Fruit fly (Drosophila melanogaster): ENCODE measurements around the gene CG33796.

The CG33796 gene

dm6 chr3L:16157251-16158190, 12.4 kb downstream of the CG33796 start:
- TF ChIP-seq CG5204 (GFP tag; optimal IDR thresholded peaks at IDR 0.05) (no peak), kay (GFP tag; ENCODE audit: borderline replicate concordance) (no peak), Crg-1 (GFP tag; optimal IDR thresholded peaks at IDR 0.05) (no peak), CG12768 (GFP tag; optimal IDR thresholded peaks at IDR 0.05) (no peak), toe (GFP tag; optimal IDR thresholded peaks at IDR 0.05) (no peak), CG1620 (GFP tag; optimal IDR thresholded peaks at IDR 0.05) (no peak), CG14711 (tag; optimal IDR thresholded peaks at IDR 0.05) (no peak), tj (GFP tag; optimal IDR thresholded peaks at IDR 0.05) (no peak), Mnt (GFP tag; optimal IDR thresholded peaks at IDR 0.05) (no peak)

- no peak for TF ChIP-seq pad (GFP tag; optimal IDR thresholded peaks at IDR 0.05)
- no peak for TF ChIP-seq Crg-1 (GFP tag; optimal IDR thresholded peaks at IDR 0.05)
- peak; percentile 86 for TF ChIP-seq Mnt (GFP tag; optimal IDR thresholded peaks at IDR 0.05)
- no peak for TF ChIP-seq CG7045 (GFP tag; optimal IDR thresholded peaks at IDR 0.05)
- TF ChIP-seq CG7101 (tag; optimal IDR thresholded peaks at IDR 0.05) = no peak
- no peak for TF ChIP-seq ovo (GFP tag; optimal IDR thresholded peaks at IDR 0.05)
- no peak for TF ChIP-seq Hr96 (GFP tag; optimal IDR thresholded peaks at IDR 0.05)
- no peak for TF ChIP-seq tj (GFP tag; optimal IDR thresholded peaks at IDR 0.05)
- peak; percentile 66 for TF ChIP-seq cic (GFP tag; optimal IDR thresholded peaks at IDR 0.05)
- TF ChIP-seq kay (GFP tag; ENCODE audit: borderline replicate concordance) = no peak
- no peak for TF ChIP-seq bab1 (GFP tag; optimal IDR thresholded peaks at IDR 0.05)
- peak; percentile 12 for TF ChIP-seq CG12768 (GFP tag; optimal IDR thresholded peaks at IDR 0.05)
- no peak for TF ChIP-seq cnc (optimal IDR thresholded peaks at IDR 0.05)
- TF ChIP-seq CG11617 (GFP tag; optimal IDR thresholded peaks at IDR 0.05) = no peak
- TF ChIP-seq CG5204 (GFP tag; optimal IDR thresholded peaks at IDR 0.05) = no peak
These were observed 13.1 kb downstream of the CG33796 start for dm6 chr3L:16156788-16157208.

dm6 chr3L:16155547-16155946, 14.4 kb downstream of the CG33796 start:
- TF ChIP-seq CG12768 (GFP tag; optimal IDR thresholded peaks at IDR 0.05) (no peak), CG1620 (GFP tag; optimal IDR thresholded peaks at IDR 0.05) (no peak), Hr96 (GFP tag; optimal IDR thresholded peaks at IDR 0.05) (no peak), Crg-1 (GFP tag; optimal IDR thresholded peaks at IDR 0.05) (no peak), CG7101 (tag; optimal IDR thresholded peaks at IDR 0.05) (no peak), cnc (optimal IDR thresholded peaks at IDR 0.05) (no peak), bab1 (GFP tag; optimal IDR thresholded peaks at IDR 0.05) (no peak), Mnt (GFP tag; optimal IDR thresholded peaks at IDR 0.05) (no peak), pad (GFP tag; optimal IDR thresholded peaks at IDR 0.05) (no peak), CG5204 (GFP tag; optimal IDR thresholded peaks at IDR 0.05) (no peak), Clk (GFP tag; optimal IDR thresholded peaks at IDR 0.05) (no peak), CG33017 (tag; optimal IDR thresholded peaks at IDR 0.05) (no peak), CG14711 (tag; optimal IDR thresholded peaks at IDR 0.05) (no peak), CG7045 (GFP tag; optimal IDR thresholded peaks at IDR 0.05) (no peak)

- no peak for TF ChIP-seq CG11617 (GFP tag; optimal IDR thresholded peaks at IDR 0.05)
- TF ChIP-seq cnc (optimal IDR thresholded peaks at IDR 0.05) = no peak
- no peak for TF ChIP-seq pad (GFP tag; optimal IDR thresholded peaks at IDR 0.05)
- no peak for TF ChIP-seq toe (GFP tag; optimal IDR thresholded peaks at IDR 0.05)
- no peak for TF ChIP-seq Clk (GFP tag; optimal IDR thresholded peaks at IDR 0.05)
- TF ChIP-seq CG14711 (tag; optimal IDR thresholded peaks at IDR 0.05) = no peak
- no peak for TF ChIP-seq Crg-1 (GFP tag; optimal IDR thresholded peaks at IDR 0.05)
- TF ChIP-seq CG1620 (GFP tag; optimal IDR thresholded peaks at IDR 0.05) = no peak
- TF ChIP-seq kay (GFP tag; ENCODE audit: borderline replicate concordance) = no peak
- TF ChIP-seq CG33017 (tag; optimal IDR thresholded peaks at IDR 0.05) = no peak
- no peak for TF ChIP-seq CG7101 (tag; optimal IDR thresholded peaks at IDR 0.05)
- TF ChIP-seq CG5204 (GFP tag; optimal IDR thresholded peaks at IDR 0.05) = no peak
- TF ChIP-seq tj (GFP tag; optimal IDR thresholded peaks at IDR 0.05) = no peak
- TF ChIP-seq ovo (GFP tag; optimal IDR thresholded peaks at IDR 0.05) = no peak
- no peak for TF ChIP-seq bab1 (GFP tag; optimal IDR thresholded peaks at IDR 0.05)
- TF ChIP-seq CG7045 (GFP tag; optimal IDR thresholded peaks at IDR 0.05) = no peak
- no peak for TF ChIP-seq cic (GFP tag; optimal IDR thresholded peaks at IDR 0.05)
- no peak for TF ChIP-seq Mnt (GFP tag; optimal IDR thresholded peaks at IDR 0.05)
These were observed 16.3 kb downstream of the CG33796 start for dm6 chr3L:16153650-16154049.

dm6 chr3L:16153089-16153488, 16.8 kb downstream of the CG33796 start:
- TF ChIP-seq cic (GFP tag; optimal IDR thresholded peaks at IDR 0.05) = no peak
- TF ChIP-seq CG14711 (tag; optimal IDR thresholded peaks at IDR 0.05) = no peak
- no peak for TF ChIP-seq ovo (GFP tag; optimal IDR thresholded peaks at IDR 0.05)
- TF ChIP-seq kay (GFP tag; ENCODE audit: borderline replicate concordance) = no peak
- TF ChIP-seq Mnt (GFP tag; optimal IDR thresholded peaks at IDR 0.05) = no peak
- no peak for TF ChIP-seq toe (GFP tag; optimal IDR thresholded peaks at IDR 0.05)
- TF ChIP-seq CG5204 (GFP tag; optimal IDR thresholded peaks at IDR 0.05) = no peak
- TF ChIP-seq tj (GFP tag; optimal IDR thresholded peaks at IDR 0.05) = peak; percentile 68
- no peak for TF ChIP-seq Clk (GFP tag; optimal IDR thresholded peaks at IDR 0.05)
- peak; percentile 1 for TF ChIP-seq Hr96 (GFP tag; optimal IDR thresholded peaks at IDR 0.05)

dm6 chr3L:16151742-16152141, 18.2 kb downstream of the CG33796 start:
- no peak for TF ChIP-seq CG11617 (GFP tag; optimal IDR thresholded peaks at IDR 0.05)
- TF ChIP-seq pad (GFP tag; optimal IDR thresholded peaks at IDR 0.05) = no peak
- TF ChIP-seq CG12768 (GFP tag; optimal IDR thresholded peaks at IDR 0.05) = no peak
- no peak for TF ChIP-seq CG7045 (GFP tag; optimal IDR thresholded peaks at IDR 0.05)
- no peak for TF ChIP-seq CG33017 (tag; optimal IDR thresholded peaks at IDR 0.05)
- TF ChIP-seq CG14711 (tag; optimal IDR thresholded peaks at IDR 0.05) = no peak
- no peak for TF ChIP-seq Hr96 (GFP tag; optimal IDR thresholded peaks at IDR 0.05)
- no peak for TF ChIP-seq cnc (optimal IDR thresholded peaks at IDR 0.05)
- TF ChIP-seq CG1620 (GFP tag; optimal IDR thresholded peaks at IDR 0.05) = no peak
- no peak for TF ChIP-seq ovo (GFP tag; optimal IDR thresholded peaks at IDR 0.05)
- no peak for TF ChIP-seq cic (GFP tag; optimal IDR thresholded peaks at IDR 0.05)
- TF ChIP-seq tj (GFP tag; optimal IDR thresholded peaks at IDR 0.05) = no peak
- no peak for TF ChIP-seq toe (GFP tag; optimal IDR thresholded peaks at IDR 0.05)
- TF ChIP-seq bab1 (GFP tag; optimal IDR thresholded peaks at IDR 0.05) = no peak
- TF ChIP-seq kay (GFP tag; ENCODE audit: borderline replicate concordance) = no peak
- TF ChIP-seq Clk (GFP tag; optimal IDR thresholded peaks at IDR 0.05) = no peak
- TF ChIP-seq CG5204 (GFP tag; optimal IDR thresholded peaks at IDR 0.05) = no peak
- no peak for TF ChIP-seq Crg-1 (GFP tag; optimal IDR thresholded peaks at IDR 0.05)
